Worm (Caenorhabditis elegans): ENCODE data around the gene tba-9.

The tba-9 gene

DNA sequence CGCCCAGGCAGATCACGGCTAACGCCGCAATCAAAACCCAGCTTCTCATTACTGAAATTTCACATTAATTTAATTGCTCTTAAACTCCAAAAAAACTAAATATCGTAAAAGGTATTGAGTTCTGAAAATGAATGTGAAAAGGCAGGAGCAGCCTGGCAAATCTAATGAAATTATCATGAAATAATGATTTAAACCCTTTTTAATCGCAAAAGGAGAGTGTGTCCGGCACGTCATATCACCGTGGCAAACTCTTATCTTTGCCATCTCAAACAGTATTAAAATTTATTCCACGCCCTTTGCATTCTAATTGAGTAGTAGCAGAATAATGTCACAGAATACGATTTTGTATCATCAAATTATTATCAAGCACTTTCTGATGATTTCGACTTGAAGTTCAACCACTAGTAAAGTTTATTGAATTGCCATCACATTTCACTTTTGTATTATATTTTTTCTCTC lies 17.2 kb upstream of the tba-9 start, which contains the start of gene F28B4.3:
Gene F28B4.3, minus strand, starts transcription at position 51 of the 459 bp plus-strand sequence.
- no peak for TF ChIP-seq flt-1 (GFP tag; IDR thresholded peaks at IDR 0.05)
- TF ChIP-seq ztf-23 (GFP tag; IDR thresholded peaks at IDR 0.05): no peak
- no peak for TF ChIP-seq cog-1 (tag; optimal IDR thresholded peaks at IDR 0.05)
- no peak for TF ChIP-seq tab-1 (GFP tag; IDR thresholded peaks at IDR 0.05)
- TF ChIP-seq ref-1 (GFP tag; conservative IDR thresholded peaks at IDR 0.05): no peak
- no peak for TF ChIP-seq T22C8.4 (GFP tag; IDR thresholded peaks at IDR 0.05)
- TF ChIP-seq klf-2 (GFP tag; conservative IDR thresholded peaks at IDR 0.05): no peak
- TF ChIP-seq med-1 (GFP tag; optimal IDR thresholded peaks at IDR 0.05; ENCODE audit: insufficient read depth): no peak
- no peak for TF ChIP-seq ztf-29 (GFP tag; IDR thresholded peaks at IDR 0.05)

DNA sequence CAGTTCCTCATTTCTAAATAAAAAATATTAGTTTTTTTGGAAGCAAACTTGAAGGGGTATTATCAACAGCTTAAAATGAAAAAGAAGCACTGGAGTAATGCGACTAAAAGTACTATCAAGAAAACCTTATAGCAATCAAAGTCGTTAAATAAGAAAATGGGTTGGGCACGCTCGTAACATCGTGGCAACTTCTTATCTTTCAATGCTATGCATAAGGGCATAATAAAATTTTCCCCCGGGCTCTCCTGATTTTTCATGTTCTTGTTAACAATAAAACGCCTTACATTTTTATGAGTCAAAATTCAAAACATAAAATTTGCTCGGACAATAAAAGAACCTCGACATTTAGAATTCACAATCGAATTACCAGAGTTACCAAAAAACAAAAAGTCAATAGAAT lies 9.0 kb upstream of the tba-9 start, which contains the start of gene irg-7:
Gene irg-7, minus strand, starts transcription at position 23 of the 400 bp plus-strand sequence.
- TF ChIP-seq flt-1 (GFP tag; IDR thresholded peaks at IDR 0.05): no peak
- TF ChIP-seq tab-1 (GFP tag; IDR thresholded peaks at IDR 0.05): no peak
- TF ChIP-seq T22C8.4 (GFP tag; IDR thresholded peaks at IDR 0.05): no peak
- TF ChIP-seq ref-1 (GFP tag; conservative IDR thresholded peaks at IDR 0.05): no peak
- no peak for TF ChIP-seq ztf-29 (GFP tag; IDR thresholded peaks at IDR 0.05)
- TF ChIP-seq med-1 (GFP tag; optimal IDR thresholded peaks at IDR 0.05; ENCODE audit: insufficient read depth): no peak
- TF ChIP-seq cog-1 (tag; optimal IDR thresholded peaks at IDR 0.05): no peak
- no peak for TF ChIP-seq ztf-23 (GFP tag; IDR thresholded peaks at IDR 0.05)
- TF ChIP-seq klf-2 (GFP tag; conservative IDR thresholded peaks at IDR 0.05): no peak

DNA sequence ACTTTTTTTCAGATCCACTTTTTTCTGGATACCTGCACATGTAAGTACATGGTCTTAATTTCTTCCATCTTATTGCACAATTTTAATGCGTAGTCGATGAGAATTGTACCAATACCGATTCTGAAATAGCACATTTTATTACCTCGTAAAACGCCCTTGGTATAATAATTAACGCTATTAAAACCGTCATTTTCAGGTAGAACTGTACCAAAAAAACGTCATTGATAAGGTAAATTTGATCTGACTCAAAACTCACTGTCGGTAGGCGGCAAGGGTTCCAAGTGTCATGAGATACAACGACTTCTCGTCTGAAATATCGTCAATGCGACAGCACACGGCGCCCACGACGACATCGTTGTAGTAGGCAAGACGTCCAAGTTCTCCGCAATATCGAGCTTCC lies 8.2 kb upstream of the tba-9 start:
- no peak for TF ChIP-seq cog-1 (tag; optimal IDR thresholded peaks at IDR 0.05)
- TF ChIP-seq ref-1 (GFP tag; conservative IDR thresholded peaks at IDR 0.05): no peak
- no peak for TF ChIP-seq ztf-29 (GFP tag; IDR thresholded peaks at IDR 0.05)
- no peak for TF ChIP-seq T22C8.4 (GFP tag; IDR thresholded peaks at IDR 0.05)
- TF ChIP-seq med-1 (GFP tag; optimal IDR thresholded peaks at IDR 0.05; ENCODE audit: insufficient read depth): no peak
- no peak for TF ChIP-seq klf-2 (GFP tag; conservative IDR thresholded peaks at IDR 0.05)
- no peak for TF ChIP-seq tab-1 (GFP tag; IDR thresholded peaks at IDR 0.05)
- TF ChIP-seq flt-1 (GFP tag; IDR thresholded peaks at IDR 0.05): no peak
- TF ChIP-seq ztf-23 (GFP tag; IDR thresholded peaks at IDR 0.05): no peak

DNA sequence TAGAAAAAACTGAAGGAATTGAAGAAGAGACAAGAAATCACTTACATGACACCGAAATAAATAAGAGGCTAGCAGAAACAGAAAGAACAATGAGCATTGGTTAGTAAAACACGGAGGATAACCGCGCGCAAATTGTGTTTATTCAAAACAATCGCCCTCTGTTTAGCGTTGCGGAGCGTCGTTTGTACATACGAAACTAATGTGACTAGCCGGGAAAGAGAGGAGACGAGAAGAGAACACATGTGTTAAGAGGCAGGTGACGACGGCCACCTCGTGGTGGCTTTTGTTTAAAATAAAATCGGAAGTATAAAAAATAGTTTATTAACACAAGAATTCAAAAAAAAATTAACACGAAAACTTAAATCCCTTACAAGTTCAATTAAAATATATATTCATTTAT lies 6.8 kb upstream of the tba-9 start, which contains the start of gene F40F4.7:
Gene F40F4.7, minus strand, starts transcription at position 122 of the 400 bp plus-strand sequence.
- TF ChIP-seq ztf-23 (GFP tag; IDR thresholded peaks at IDR 0.05) (no peak), klf-2 (GFP tag; conservative IDR thresholded peaks at IDR 0.05) (no peak), flt-1 (GFP tag; IDR thresholded peaks at IDR 0.05) (no peak), tab-1 (GFP tag; IDR thresholded peaks at IDR 0.05) (no peak), ztf-29 (GFP tag; IDR thresholded peaks at IDR 0.05) (no peak), cog-1 (tag; optimal IDR thresholded peaks at IDR 0.05) (peak; percentile 41)

ce11 chrX:3247768-3248167 lies 4.8 kb upstream of the tba-9 start:
- no peak for TF ChIP-seq med-1 (GFP tag; optimal IDR thresholded peaks at IDR 0.05; ENCODE audit: insufficient read depth)
- no peak for TF ChIP-seq ztf-23 (GFP tag; IDR thresholded peaks at IDR 0.05)
- no peak for TF ChIP-seq tab-1 (GFP tag; IDR thresholded peaks at IDR 0.05)
- TF ChIP-seq cog-1 (tag; optimal IDR thresholded peaks at IDR 0.05): no peak
- no peak for TF ChIP-seq ref-1 (GFP tag; conservative IDR thresholded peaks at IDR 0.05)
- TF ChIP-seq klf-2 (GFP tag; conservative IDR thresholded peaks at IDR 0.05): no peak
- no peak for TF ChIP-seq flt-1 (GFP tag; IDR thresholded peaks at IDR 0.05)
- no peak for TF ChIP-seq T22C8.4 (GFP tag; IDR thresholded peaks at IDR 0.05)
- no peak for TF ChIP-seq ztf-29 (GFP tag; IDR thresholded peaks at IDR 0.05)

DNA sequence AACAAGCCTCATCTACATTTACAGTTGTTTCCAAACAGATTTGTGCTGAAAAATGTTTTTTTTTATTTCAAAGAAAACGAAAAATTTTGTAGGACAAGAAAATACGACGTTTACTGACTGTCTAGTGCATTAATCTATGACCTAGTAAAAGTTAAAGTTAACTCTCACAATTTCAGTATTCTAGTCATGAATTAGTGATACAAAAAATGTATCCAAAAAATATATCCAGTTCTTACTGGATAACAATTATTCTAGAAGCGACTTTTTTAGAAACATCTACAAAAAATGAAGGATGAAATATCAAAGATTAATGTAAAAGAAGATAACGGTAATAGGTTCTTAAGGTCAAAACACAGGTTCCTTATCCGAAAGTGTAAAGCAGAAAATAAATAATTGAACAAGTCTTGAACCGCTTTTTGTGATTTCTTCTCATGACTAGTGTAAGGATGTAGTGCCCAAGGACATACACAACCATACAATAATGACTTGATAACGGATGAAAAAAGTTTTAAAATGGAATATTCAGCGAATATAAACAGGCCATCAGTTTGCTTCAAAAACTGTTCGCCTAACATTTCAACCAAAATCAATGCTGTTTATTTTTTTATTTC lies 2.0 kb upstream of the tba-9 start, which contains the start of gene pqn-37:
Gene pqn-37, minus strand, starts transcription at position 51 of the 611 bp plus-strand sequence.
- no peak for TF ChIP-seq flt-1 (GFP tag; IDR thresholded peaks at IDR 0.05)
- TF ChIP-seq T22C8.4 (GFP tag; IDR thresholded peaks at IDR 0.05): no peak
- TF ChIP-seq tab-1 (GFP tag; IDR thresholded peaks at IDR 0.05): no peak
- no peak for TF ChIP-seq ztf-29 (GFP tag; IDR thresholded peaks at IDR 0.05)

- TF ChIP-seq T22C8.4 (GFP tag; IDR thresholded peaks at IDR 0.05): no peak
- no peak for TF ChIP-seq ztf-29 (GFP tag; IDR thresholded peaks at IDR 0.05)
- TF ChIP-seq ref-1 (GFP tag; conservative IDR thresholded peaks at IDR 0.05): no peak
- TF ChIP-seq flt-1 (GFP tag; IDR thresholded peaks at IDR 0.05): no peak
- no peak for TF ChIP-seq cog-1 (tag; optimal IDR thresholded peaks at IDR 0.05)
- TF ChIP-seq ztf-23 (GFP tag; IDR thresholded peaks at IDR 0.05): no peak
- TF ChIP-seq klf-2 (GFP tag; conservative IDR thresholded peaks at IDR 0.05): no peak
- TF ChIP-seq med-1 (GFP tag; optimal IDR thresholded peaks at IDR 0.05; ENCODE audit: insufficient read depth): no peak
- TF ChIP-seq tab-1 (GFP tag; IDR thresholded peaks at IDR 0.05): no peak
Measured at ce11 chrX:3256784-3257493, 4.3 kb downstream of the tba-9 start, which contains the start of gene lbp-3. lbp-3 (plus strand) TSS chrX:3257372.

ce11 chrX:3258842-3259241 lies 6.2 kb downstream of the tba-9 start, which contains the start of gene lbp-1:
lbp-1 (plus strand) TSS chrX:3259142.
- TF ChIP-seq flt-1 (GFP tag; IDR thresholded peaks at IDR 0.05): 0 out of 2 replicates have a peak, but pooled peaks have one; percentile 7
- TF ChIP-seq cog-1 (tag; optimal IDR thresholded peaks at IDR 0.05): no peak
- no peak for TF ChIP-seq klf-2 (GFP tag; conservative IDR thresholded peaks at IDR 0.05)

- no peak for TF ChIP-seq klf-2 (GFP tag; conservative IDR thresholded peaks at IDR 0.05)
- TF ChIP-seq tab-1 (GFP tag; IDR thresholded peaks at IDR 0.05): no peak
- no peak for TF ChIP-seq cog-1 (tag; optimal IDR thresholded peaks at IDR 0.05)
Measured at ce11 chrX:3260509-3260908, 7.9 kb downstream of the tba-9 start, which contains the start of gene lbp-2. lbp-2 (plus strand) TSS chrX:3260610.
